Fruit fly (Drosophila melanogaster): Measurements from ENCODE around the gene MsrA.

DNA sequence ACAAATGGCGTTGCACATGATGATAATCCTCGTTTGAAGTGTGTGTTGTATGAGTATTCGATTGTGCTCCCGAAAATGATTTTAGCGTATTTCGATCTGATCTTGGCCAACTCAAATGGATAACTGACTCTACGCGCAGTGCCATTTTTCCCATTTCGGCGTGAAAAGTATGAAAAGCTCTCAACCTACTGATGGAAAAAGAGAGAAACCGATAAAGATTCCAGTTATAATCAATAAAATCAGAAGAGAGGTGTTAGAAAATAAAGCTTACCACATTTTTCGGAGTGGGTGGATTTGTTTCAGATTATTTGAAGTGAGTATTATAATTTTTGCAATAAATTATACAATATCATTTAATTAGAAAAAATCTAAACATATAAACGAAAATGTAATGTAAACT lies 8.6 kb downstream of the MsrA start, which contains the start of gene mex1:
- no peak for TF ChIP-seq ttk (optimal IDR thresholded peaks at IDR 0.05)
- no peak for TF ChIP-seq h (optimal IDR thresholded peaks at IDR 0.05)
- no peak for TF ChIP-seq insv (optimal IDR thresholded peaks at IDR 0.05)
- TF ChIP-seq Sin3A (optimal IDR thresholded peaks at IDR 0.05): no peak
- TF ChIP-seq psq (optimal IDR thresholded peaks at IDR 0.05): no peak
- TF ChIP-seq Myc (optimal IDR thresholded peaks at IDR 0.05): no peak
